Worm (Caenorhabditis elegans) whole organism, early embryonic: Measurements from ENCODE around the gene twk-25.

Experiments used
- B0310.2 ChIP-seq: sonication (generic microtip); optimal IDR thresholded peaks from 2 replicates; lab custom pipeline; 2016; ENCODE audit warnings: mild to moderate bottlenecking, missing genetic modification characterization, missing compliant biosample characterization
- F13C5.2 ChIP-seq: sonication (generic microtip); optimal IDR thresholded peaks from 2 replicates; lab custom pipeline; 2017; ENCODE audit warnings: mild to moderate bottlenecking, missing genetic modification characterization, inconsistent platforms, missing compliant biosample characterization
- aly-1 ChIP-seq: sonication (generic microtip); optimal IDR thresholded peaks from 2 replicates; lab custom pipeline; 2016; ENCODE audit warnings: missing genetic modification characterization, missing compliant biosample characterization
- ama-1 ChIP-seq: fragments of 150-350 bp; optimal IDR thresholded peaks from 2 replicates; lab custom pipeline; 2014
- ceh-13 ChIP-seq: fragments of 200-800 bp; sonication (Bioruptor generic); optimal IDR thresholded peaks from 2 replicates; lab custom pipeline; 2018; ENCODE audit warnings: mild to moderate bottlenecking, missing genetic modification characterization, missing compliant biosample characterization
- ceh-36 ChIP-seq: sonication (generic microtip); optimal IDR thresholded peaks from 2 replicates; lab custom pipeline; 2016; ENCODE audit warnings: missing genetic modification characterization, inconsistent platforms, missing compliant biosample characterization
- ets-7 ChIP-seq: sonication (generic microtip); optimal IDR thresholded peaks from 2 replicates; lab custom pipeline; 2016; ENCODE audit warnings: missing genotype, missing genetic modification characterization, missing compliant biosample characterization
- flt-1 ChIP-seq: fragments of 200-800 bp; sonication (Bioruptor generic); IDR thresholded peaks from 2 replicates; pipeline ENCODE4 v1.3.6; 2022; ENCODE audit warnings: missing genetic modification characterization, missing compliant biosample characterization
- hmbx-1 ChIP-seq: sonication (generic microtip); optimal IDR thresholded peaks from 2 replicates; lab custom pipeline; 2016; ENCODE audit warnings: mild to moderate bottlenecking, missing genetic modification characterization, missing compliant biosample characterization
- hmg-4 ChIP-seq: fragments of 200-800 bp; sonication (Bioruptor generic); optimal IDR thresholded peaks from 2 replicates; lab custom pipeline; 2018; ENCODE audit warnings: mild to moderate bottlenecking, missing genetic modification characterization, missing compliant biosample characterization
- hnd-1 ChIP-seq: sonication (generic microtip); optimal IDR thresholded peaks from 2 replicates; lab custom pipeline; 2016; ENCODE audit warnings: missing genetic modification characterization, missing compliant biosample characterization
- pes-1 ChIP-seq: fragments of 200-800 bp; sonication (Bioruptor generic); IDR thresholded peaks from 2 replicates; pipeline ENCODE4 v1.3.6; 2022; ENCODE audit warnings: missing genetic modification reagents, missing genetic modification characterization, missing compliant biosample characterization
- scrt-1 ChIP-seq: fragments of 200-800 bp; sonication (Bioruptor generic); IDR thresholded peaks from 2 replicates; pipeline ENCODE4 v1.3.6; 2022; ENCODE audit warnings: missing genetic modification characterization, missing compliant biosample characterization
- sea-1 ChIP-seq: fragments of 200-800 bp; sonication (Bioruptor generic); conservative IDR thresholded peaks from 2 replicates; pipeline ENCODE4 v1.3.6; 2022; ENCODE audit warnings: missing genetic modification characterization, missing compliant biosample characterization
- tbx-11 ChIP-seq: fragments of 200-800 bp; sonication (Bioruptor generic); IDR thresholded peaks from 2 replicates; pipeline ENCODE4 v1.3.6; 2022; ENCODE audit warnings: missing genetic modification characterization, missing compliant biosample characterization
- tbx-37 ChIP-seq: fragments of 200-800 bp; sonication (Bioruptor generic); conservative IDR thresholded peaks from 2 replicates; pipeline ENCODE4 v1.3.6; 2022; ENCODE audit warnings: missing genetic modification reagents, missing genetic modification characterization, missing compliant biosample characterization
- tra-4 ChIP-seq: sonication (generic microtip); optimal IDR thresholded peaks from 2 replicates; lab custom pipeline; 2017; ENCODE audit warnings: missing genetic modification characterization, missing compliant biosample characterization

Gene twk-25

ce11 chrIV:11504416-11504815, at the start of gene twk-25:
TSS of gene twk-25 (plus strand) at chrIV:11504716.
- TF ChIP-seq tbx-11 (GFP tag; lab: Robert Waterston, UW) (no peak), pes-1 (no peak), ets-7 (tag; lab: Kevin White, UChicago) (no peak), sea-1 (GFP tag; lab: Robert Waterston, UW) (no peak), scrt-1 (GFP tag; lab: Robert Waterston, UW) (no peak), B0310.2 (tag; lab: Kevin White, UChicago) (no peak), aly-1 (no peak), flt-1 (no peak), ama-1 (lab: Kevin White, UChicago) (no peak), ceh-36 (no peak), hmbx-1 (tag; lab: Kevin White, UChicago) (no peak)

DNA sequence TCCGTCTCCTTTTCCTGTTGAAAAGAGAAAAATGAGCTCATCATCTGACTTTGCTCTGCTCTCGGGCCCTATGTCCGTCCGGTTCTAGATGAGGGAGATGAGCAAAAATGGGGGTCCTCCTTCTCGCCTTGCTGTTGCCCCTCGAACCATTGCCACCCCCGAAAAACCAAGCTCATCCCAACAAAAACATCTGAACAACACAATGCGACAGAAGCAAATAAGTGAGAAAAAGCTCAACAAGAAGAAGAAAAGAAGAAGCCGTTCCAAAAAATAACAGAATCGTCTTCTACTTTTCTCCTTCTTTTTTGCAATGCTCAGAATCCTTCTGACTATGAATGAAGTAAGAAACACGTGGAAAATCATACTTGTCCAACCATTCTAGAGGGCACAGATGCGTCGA, 48.7 kb upstream of the twk-25 start:
- TF ChIP-seq ceh-36 = no peak
- no peak for TF ChIP-seq tbx-37 (GFP tag; lab: Robert Waterston, UW)
- TF ChIP-seq hnd-1 (tag; lab: Kevin White, UChicago) = no peak
- no peak for TF ChIP-seq hmbx-1 (tag; lab: Kevin White, UChicago)
- TF ChIP-seq ceh-13 (GFP tag; lab: Kevin White, UChicago) = no peak
- TF ChIP-seq ets-7 (tag; lab: Kevin White, UChicago) = no peak
- no peak for TF ChIP-seq B0310.2 (tag; lab: Kevin White, UChicago)
- no peak for TF ChIP-seq aly-1
- no peak for TF ChIP-seq ama-1 (lab: Kevin White, UChicago)

- TF ChIP-seq scrt-1 (GFP tag; lab: Robert Waterston, UW) = no peak
- TF ChIP-seq ceh-13 (GFP tag; lab: Kevin White, UChicago) = no peak
- no peak for TF ChIP-seq sea-1 (GFP tag; lab: Robert Waterston, UW)
- no peak for TF ChIP-seq ceh-36
- no peak for TF ChIP-seq flt-1
- TF ChIP-seq tbx-37 (GFP tag; lab: Robert Waterston, UW) = no peak
- no peak for TF ChIP-seq tbx-11 (GFP tag; lab: Robert Waterston, UW)
- TF ChIP-seq hmbx-1 (tag; lab: Kevin White, UChicago) = no peak
- no peak for TF ChIP-seq pes-1
- no peak for TF ChIP-seq ama-1 (lab: Kevin White, UChicago)
Observed at ce11 chrIV:11458700-11459263, 45.7 kb upstream of the twk-25 start.

DNA sequence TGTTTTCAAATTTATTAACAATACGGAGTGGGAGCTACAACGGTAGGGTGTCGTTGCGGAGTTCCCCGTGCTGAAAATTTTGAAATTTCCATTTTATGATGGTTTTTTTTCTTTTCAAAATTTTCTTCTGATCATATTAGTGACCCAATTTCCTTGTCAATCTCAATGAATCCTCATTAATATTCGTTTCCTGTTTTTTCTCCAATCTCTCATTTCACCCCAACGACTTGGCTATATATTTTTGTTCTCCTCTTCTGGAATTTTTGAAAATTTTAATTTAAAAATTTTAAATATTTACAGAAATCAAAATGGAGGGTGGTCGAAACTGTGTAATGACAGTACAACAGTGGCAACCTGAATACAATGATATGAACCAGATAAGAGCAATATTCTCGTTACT, 44.8 kb upstream of the twk-25 start, which contains the start of gene npr-3:
TSS of gene npr-3 (plus strand) at position 301 of the 400 bp plus-strand sequence.
- TF ChIP-seq tbx-37 (GFP tag; lab: Robert Waterston, UW) (no peak), flt-1 (no peak), sea-1 (GFP tag; lab: Robert Waterston, UW) (no peak), ets-7 (tag; lab: Kevin White, UChicago) (no peak), hmg-4 (GFP tag; lab: Kevin White, UChicago) (no peak), pes-1 (no peak), ceh-36 (no peak), tra-4 (tag; lab: Kevin White, UChicago) (no peak), ama-1 (lab: Kevin White, UChicago) (no peak), B0310.2 (tag; lab: Kevin White, UChicago) (no peak), hmbx-1 (tag; lab: Kevin White, UChicago) (no peak), aly-1 (no peak), scrt-1 (GFP tag; lab: Robert Waterston, UW) (no peak), tbx-11 (GFP tag; lab: Robert Waterston, UW) (no peak), F13C5.2 (tag; lab: Kevin White, UChicago) (no peak), ceh-13 (GFP tag; lab: Kevin White, UChicago) (no peak), hnd-1 (tag; lab: Kevin White, UChicago) (no peak)

ce11 chrIV:11461335-11461734, 43.2 kb upstream of the twk-25 start:
- no peak for TF ChIP-seq flt-1
- TF ChIP-seq hmg-4 (GFP tag; lab: Kevin White, UChicago) = no peak
- no peak for TF ChIP-seq aly-1
- no peak for TF ChIP-seq tbx-11 (GFP tag; lab: Robert Waterston, UW)
- TF ChIP-seq tra-4 (tag; lab: Kevin White, UChicago) = no peak
- TF ChIP-seq ceh-36 = no peak
- TF ChIP-seq hnd-1 (tag; lab: Kevin White, UChicago) = no peak
- no peak for TF ChIP-seq ets-7 (tag; lab: Kevin White, UChicago)
- TF ChIP-seq hmbx-1 (tag; lab: Kevin White, UChicago) = no peak
- TF ChIP-seq ama-1 (lab: Kevin White, UChicago) = no peak
- no peak for TF ChIP-seq scrt-1 (GFP tag; lab: Robert Waterston, UW)
- TF ChIP-seq pes-1 = no peak
- no peak for TF ChIP-seq F13C5.2 (tag; lab: Kevin White, UChicago)
- no peak for TF ChIP-seq sea-1 (GFP tag; lab: Robert Waterston, UW)
- TF ChIP-seq B0310.2 (tag; lab: Kevin White, UChicago) = no peak
- no peak for TF ChIP-seq ceh-13 (GFP tag; lab: Kevin White, UChicago)
- TF ChIP-seq tbx-37 (GFP tag; lab: Robert Waterston, UW) = no peak

ce11 chrIV:11465125-11465524, 39.4 kb upstream of the twk-25 start, which contains the start of gene C10C6.3:
TSS of gene C10C6.3 (minus strand) at chrIV:11465225.
- TF ChIP-seq B0310.2 (tag; lab: Kevin White, UChicago) (no peak), ama-1 (lab: Kevin White, UChicago) (no peak), flt-1 (no peak), scrt-1 (GFP tag; lab: Robert Waterston, UW) (no peak), ets-7 (tag; lab: Kevin White, UChicago) (no peak), pes-1 (no peak), sea-1 (GFP tag; lab: Robert Waterston, UW) (no peak), ceh-36 (no peak), aly-1 (no peak), hmbx-1 (tag; lab: Kevin White, UChicago) (no peak), ceh-13 (GFP tag; lab: Kevin White, UChicago) (no peak)

ce11 chrIV:11467413-11467812, 37.1 kb upstream of the twk-25 start, which contains the start of gene C10C6.7:
TSS of gene C10C6.7 (minus strand) at chrIV:11467513.
- TF ChIP-seq tbx-37 (GFP tag; lab: Robert Waterston, UW) (no peak), scrt-1 (GFP tag; lab: Robert Waterston, UW) (no peak)
